Worm (Caenorhabditis elegans) whole organism, L2 larva: ENCODE data around the gene C31H2.4.
A peak's percentile ranks its signal among the peaks of the same experiment; 100 is the strongest.

Experiments
- F13H6.1 ChIP-seq: sonication (generic microtip); optimal IDR thresholded peaks from 2 replicates; lab custom pipeline; 2016; ENCODE audit warnings: missing genetic modification characterization, missing compliant biosample characterization
- Y55F3AM.14 ChIP-seq: fragments of 200-800 bp; sonication (Bioruptor generic); optimal IDR thresholded peaks from 2 replicates; lab custom pipeline; 2018; ENCODE audit warnings: mild to moderate bottlenecking, missing genetic modification characterization, missing compliant biosample characterization
- ZK546.5 ChIP-seq: sonication (generic microtip); optimal IDR thresholded peaks from 2 replicates; lab custom pipeline; 2017; ENCODE audit warnings: missing biosample characterization, missing genetic modification characterization
- alr-1 ChIP-seq: fragments of 150-350 bp; optimal IDR thresholded peaks from 2 replicates; lab custom pipeline; 2014; ENCODE audit warnings: missing biosample characterization, missing genetic modification characterization
- blmp-1 ChIP-seq: sonication (generic microtip); optimal IDR thresholded peaks from 2 replicates; lab custom pipeline; 2017; ENCODE audit warnings: missing genetic modification characterization, mild to moderate bottlenecking, missing compliant biosample characterization, antibody characterized with exemption, moderate library complexity; ENCODE audit not compliant: insufficient read depth
- ceh-16 ChIP-seq: fragments of 150-350 bp; optimal IDR thresholded peaks from 2 replicates; lab custom pipeline; 2014; ENCODE audit warnings: missing biosample characterization, missing genetic modification characterization
- crh-2 ChIP-seq: sonication (generic microtip); optimal IDR thresholded peaks from 2 replicates; lab custom pipeline; 2017; ENCODE audit warnings: missing biosample characterization, missing genetic modification characterization
- dmd-4 ChIP-seq: sonication (generic microtip); optimal IDR thresholded peaks from 2 replicates; lab custom pipeline; 2017; ENCODE audit warnings: missing biosample characterization, missing genetic modification characterization
- elt-1 ChIP-seq: fragments of 150-350 bp; optimal IDR thresholded peaks from 2 replicates; lab custom pipeline; 2014; ENCODE audit warnings: missing biosample characterization, missing genetic modification characterization
- elt-3 ChIP-seq: sonication (generic microtip); optimal IDR thresholded peaks from 2 replicates; lab custom pipeline; 2017; ENCODE audit warnings: missing biosample characterization, missing genetic modification characterization
- fos-1 ChIP-seq: fragments of 150-350 bp; optimal IDR thresholded peaks from 2 replicates; lab custom pipeline; 2014; ENCODE audit warnings: missing biosample characterization, missing genetic modification characterization
- lin-11 ChIP-seq: fragments of 150-350 bp; sonication (generic microtip); optimal IDR thresholded peaks from 2 replicates; lab custom pipeline; 2014; ENCODE audit warnings: missing biosample characterization, missing genetic modification characterization, inconsistent platforms, mixed read lengths
- lin-13 ChIP-seq: fragments of 150-350 bp; optimal IDR thresholded peaks from 2 replicates; lab custom pipeline; 2014; ENCODE audit warnings: missing biosample characterization, missing genetic modification reagents, missing genetic modification characterization
- lin-39 ChIP-seq: fragments of 150-350 bp; optimal IDR thresholded peaks from 2 replicates; lab custom pipeline; 2014; ENCODE audit warnings: missing biosample characterization, missing genetic modification reagents, missing genetic modification characterization
- lsy-2 ChIP-seq, 2 experiments: fragments of 150-350 bp in 1 of 2; sonication (generic microtip) in 1 of 2; optimal IDR thresholded peaks; 2 replicates each; lab custom pipeline; 2014 to 2017; ENCODE audit warnings: missing biosample characterization in 2 of 2, missing genetic modification characterization in 2 of 2
- mab-5 ChIP-seq: fragments of 150-350 bp; optimal IDR thresholded peaks from 2 replicates; lab custom pipeline; 2014; ENCODE audit warnings: missing biosample characterization, missing genetic modification characterization
- mbf-1 ChIP-seq: sonication (generic microtip); optimal IDR thresholded peaks from 2 replicates; lab custom pipeline; 2017; ENCODE audit warnings: missing biosample characterization, missing genetic modification characterization
- mdl-1 ChIP-seq, 2 experiments: fragments of 150-350 bp in 1 of 2; sonication (generic microtip) in 1 of 2; optimal IDR thresholded peaks; 2 replicates each; lab custom pipeline; 2017; ENCODE audit warnings: missing biosample characterization in 2 of 2, missing genetic modification characterization in 2 of 2
- nhr-10 ChIP-seq: sonication (generic microtip); optimal IDR thresholded peaks from 2 replicates; lab custom pipeline; 2017; ENCODE audit warnings: missing biosample characterization, missing genetic modification characterization
- nhr-129 ChIP-seq: fragments of 150-350 bp; optimal IDR thresholded peaks from 2 replicates; lab custom pipeline; 2014; ENCODE audit warnings: missing biosample characterization, missing genetic modification characterization
- nhr-23 ChIP-seq: fragments of 150-350 bp; optimal IDR thresholded peaks from 2 replicates; lab custom pipeline; 2014; ENCODE audit warnings: missing biosample characterization, missing genetic modification reagents, missing genetic modification characterization
- nhr-237 ChIP-seq: fragments of 150-350 bp; optimal IDR thresholded peaks from 2 replicates; lab custom pipeline; 2014; ENCODE audit warnings: missing biosample characterization, missing genetic modification characterization
- nhr-6 ChIP-seq: fragments of 150-350 bp; optimal IDR thresholded peaks from 2 replicates; lab custom pipeline; 2014; ENCODE audit warnings: missing biosample characterization, missing genetic modification characterization
- nhr-77 ChIP-seq: fragments of 150-350 bp; optimal IDR thresholded peaks from 2 replicates; lab custom pipeline; 2014; ENCODE audit warnings: missing biosample characterization, missing genetic modification characterization
- peb-1 ChIP-seq: fragments of 150-350 bp; optimal IDR thresholded peaks from 2 replicates; lab custom pipeline; 2014; ENCODE audit warnings: missing biosample characterization, missing genetic modification characterization
- sma-9 ChIP-seq, 2 experiments: fragments of 150-350 bp in 1 of 2; sonication (generic microtip) in 1 of 2; optimal IDR thresholded peaks; 2 replicates each; lab custom pipeline; 2014 to 2016; ENCODE audit warnings: missing genetic modification characterization in 2 of 2, mild to moderate bottlenecking in 1 of 2, missing biosample characterization in 1 of 2, missing compliant biosample characterization in 1 of 2, missing genetic modification reagents in 1 of 2, moderate library complexity in 1 of 2
- snpc-4 ChIP-seq: fragments of 150-350 bp; optimal IDR thresholded peaks from 2 replicates; lab custom pipeline; 2014; ENCODE audit warnings: missing biosample characterization, missing genetic modification characterization
- unc-39 ChIP-seq: fragments of 150-350 bp; optimal IDR thresholded peaks from 2 replicates; lab custom pipeline; 2014; ENCODE audit warnings: missing biosample characterization, missing genetic modification characterization
- unc-55 ChIP-seq: fragments of 150-350 bp; sonication (generic microtip); optimal IDR thresholded peaks from 3 replicates; lab custom pipeline; 2014; ENCODE audit warnings: missing biosample characterization, missing genetic modification reagents, missing genetic modification characterization
- unc-62 ChIP-seq: fragments of 150-350 bp; optimal IDR thresholded peaks from 2 replicates; lab custom pipeline; 2014; ENCODE audit warnings: missing biosample characterization, missing genetic modification reagents, missing genetic modification characterization
- zag-1 ChIP-seq: fragments of 150-350 bp; optimal IDR thresholded peaks from 2 replicates; lab custom pipeline; 2014; ENCODE audit warnings: missing biosample characterization, missing genetic modification characterization
- ztf-1 ChIP-seq: fragments of 200-800 bp; sonication (Bioruptor generic); conservative IDR thresholded peaks from 2 replicates; pipeline ENCODE4 v1.3.6; 2022; ENCODE audit warnings: missing genetic modification characterization, missing compliant biosample characterization

Gene C31H2.4

ce11 chrX:5202399-5202798 lies 42.9 kb upstream of the C31H2.4 start:
- TF ChIP-seq alr-1 (no peak), ZK546.5 (tag; lab: Kevin White, UChicago) (no peak), fos-1 (tag; lab: Kevin White, UChicago) (peak; percentile 43)
- TF ChIP-seq, all 48 proteins: peak for 1

ce11 chrX:5201860-5202259 lies 42.4 kb upstream of the C31H2.4 start:
- TF ChIP-seq mdl-1 (tag; optimal IDR thresholded peaks at IDR 0.05; lab: Kevin White, UChicago) = no peak
- no peak for TF ChIP-seq blmp-1 (tag; lab: Kevin White, UChicago)
- TF ChIP-seq ceh-16 (tag; lab: Kevin White, UChicago) = no peak
- TF ChIP-seq snpc-4 (tag; lab: Kevin White, UChicago) = no peak
- TF ChIP-seq unc-55 (GFP tag; lab: Kevin White, UChicago) = no peak
- no peak for TF ChIP-seq mbf-1
- TF ChIP-seq alr-1 = no peak
- TF ChIP-seq nhr-129 (tag; lab: Kevin White, UChicago) = no peak
- TF ChIP-seq lin-13 = no peak
- TF ChIP-seq ztf-1 (GFP tag; lab: Robert Waterston, UW) = no peak
- no peak for TF ChIP-seq dmd-4 (tag; lab: Kevin White, UChicago)
- no peak for TF ChIP-seq nhr-77 (tag; lab: Kevin White, UChicago)
- no peak for TF ChIP-seq peb-1 (tag; lab: Kevin White, UChicago)
- no peak for TF ChIP-seq nhr-23
- no peak for TF ChIP-seq crh-2 (tag; lab: Kevin White, UChicago)
- TF ChIP-seq, all 48 proteins: peak for 0

- TF ChIP-seq unc-62 (GFP tag; lab: Kevin White, UChicago) (peak; percentile 4), elt-1 (no peak), F13H6.1 (tag; lab: Kevin White, UChicago) (peak; percentile 35), zag-1 (no peak), lsy-2 (tag; optimal IDR thresholded peaks at IDR 0.05; lab: Kevin White, UChicago) (peak in 1 of 2 experiments; percentile 24), sma-9 (GFP tag; optimal IDR thresholded peaks at IDR 0.05; lab: Kevin White, UChicago) (peak; percentile 13), sma-9 (tag; optimal IDR thresholded peaks at IDR 0.05; lab: Kevin White, UChicago) (no peak), lin-39 (tag; lab: Kevin White, UChicago) (peak; percentile 2)
Observed at ce11 chrX:5199825-5200373, 40.4 kb upstream of the C31H2.4 start.

ce11 chrX:5199245-5199644 lies 39.8 kb upstream of the C31H2.4 start:
- TF ChIP-seq nhr-129 (tag; lab: Kevin White, UChicago) = peak; percentile 30
- TF ChIP-seq peb-1 (tag; lab: Kevin White, UChicago) = no peak
- no peak for TF ChIP-seq lin-11
- TF ChIP-seq unc-39 (tag; lab: Kevin White, UChicago) = no peak
- TF ChIP-seq F13H6.1 (tag; lab: Kevin White, UChicago) = no peak
- TF ChIP-seq lin-39 (tag; lab: Kevin White, UChicago) = no peak
- TF ChIP-seq nhr-6 (tag; lab: Kevin White, UChicago) = no peak
- TF ChIP-seq nhr-10 (tag; lab: Kevin White, UChicago) = no peak
- TF ChIP-seq sma-9 (GFP tag; optimal IDR thresholded peaks at IDR 0.05; lab: Kevin White, UChicago) = peak; percentile 62
- no peak for TF ChIP-seq sma-9 (tag; optimal IDR thresholded peaks at IDR 0.05; lab: Kevin White, UChicago)

ce11 chrX:5197440-5197839 lies 38.0 kb upstream of the C31H2.4 start:
- TF ChIP-seq lsy-2 (tag; optimal IDR thresholded peaks at IDR 0.05; lab: Kevin White, UChicago) (no peak), ztf-1 (GFP tag; lab: Robert Waterston, UW) (no peak), elt-3 (tag; lab: Kevin White, UChicago) (no peak), F13H6.1 (tag; lab: Kevin White, UChicago) (peak; percentile 37), Y55F3AM.14 (GFP tag; lab: Kevin White, UChicago) (no peak), mdl-1 (tag; optimal IDR thresholded peaks at IDR 0.05; lab: Kevin White, UChicago) (no peak), nhr-237 (tag; lab: Kevin White, UChicago) (no peak), mab-5 (tag; lab: Kevin White, UChicago) (no peak), nhr-6 (tag; lab: Kevin White, UChicago) (no peak)
